Worm (Caenorhabditis elegans): ENCODE data around the gene R05G9R.1.

The R05G9R.1 gene

DNA sequence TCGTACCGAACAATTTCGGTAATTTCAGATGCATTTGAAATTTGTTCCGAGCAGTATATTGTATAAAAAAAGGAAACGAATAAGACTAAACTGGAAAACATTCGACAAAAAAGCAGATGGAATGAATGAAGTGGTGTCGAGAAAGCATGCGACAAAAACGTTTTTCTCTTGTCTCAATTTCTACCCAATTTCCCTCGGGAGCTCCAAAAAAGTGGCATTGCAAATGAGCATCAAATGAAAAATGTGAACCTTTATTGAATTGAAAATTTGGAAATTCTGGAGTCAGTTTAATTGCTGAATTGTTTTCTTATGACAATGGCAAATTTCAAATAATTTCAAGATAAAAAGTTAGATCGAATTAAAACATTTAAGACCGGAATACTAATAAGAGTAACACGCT is 13.7 kb downstream of the R05G9R.1 start, which contains the start of gene R05G9.5:
Gene R05G9.5, minus strand, starts transcription at position 101 of the 400 bp plus-strand sequence.
- TF ChIP-seq ztf-11 (tag; optimal IDR thresholded peaks at IDR 0.05) (no peak), nhr-28 (tag; optimal IDR thresholded peaks at IDR 0.05) (no peak), ceh-83 (GFP tag; optimal IDR thresholded peaks at IDR 0.05) (no peak), unc-120 (tag; optimal IDR thresholded peaks at IDR 0.05; ENCODE audit: poor library complexity, severe bottlenecking) (no peak), nhr-2 (tag; optimal IDR thresholded peaks at IDR 0.05) (no peak), snpc-4 (tag; optimal IDR thresholded peaks at IDR 0.05) (no peak), zip-8 (tag; optimal IDR thresholded peaks at IDR 0.05) (no peak), lsy-2 (tag; optimal IDR thresholded peaks at IDR 0.05) (no peak), ces-1 (GFP tag; optimal IDR thresholded peaks at IDR 0.05) (no peak), mep-1 (tag; optimal IDR thresholded peaks at IDR 0.05) (no peak)

DNA sequence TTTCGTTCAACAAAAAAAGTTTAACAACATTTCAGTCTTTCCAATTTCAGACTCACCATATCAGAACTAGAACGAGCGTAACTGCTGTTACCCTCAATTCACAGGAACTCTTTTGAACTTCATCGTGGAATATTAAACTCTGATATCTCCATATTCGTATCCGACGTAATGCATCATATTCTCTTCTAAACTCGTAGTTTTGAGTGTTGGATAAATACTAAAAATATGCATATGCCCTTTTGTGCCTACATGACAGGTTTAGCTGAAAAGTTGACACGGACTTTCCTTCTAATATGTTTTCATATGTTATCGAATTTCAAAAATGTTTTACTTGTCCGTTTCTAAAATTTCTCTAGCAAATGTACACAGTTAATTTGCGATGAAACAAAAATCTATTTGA is 14.7 kb downstream of the R05G9R.1 start, which contains the start of gene twk-49:
Gene twk-49, minus strand, starts transcription at position 101 of the 400 bp plus-strand sequence.
- no peak for TF ChIP-seq unc-62 (GFP tag; optimal IDR thresholded peaks at IDR 0.05)
- no peak for TF ChIP-seq elt-1 (tag; optimal IDR thresholded peaks at IDR 0.05; ENCODE audit: borderline replicate concordance, insufficient read depth)
- no peak for TF ChIP-seq hlh-1 (tag; optimal IDR thresholded peaks at IDR 0.05)
- TF ChIP-seq tbx-8 (GFP tag; optimal IDR thresholded peaks at IDR 0.05), result no peak

DNA sequence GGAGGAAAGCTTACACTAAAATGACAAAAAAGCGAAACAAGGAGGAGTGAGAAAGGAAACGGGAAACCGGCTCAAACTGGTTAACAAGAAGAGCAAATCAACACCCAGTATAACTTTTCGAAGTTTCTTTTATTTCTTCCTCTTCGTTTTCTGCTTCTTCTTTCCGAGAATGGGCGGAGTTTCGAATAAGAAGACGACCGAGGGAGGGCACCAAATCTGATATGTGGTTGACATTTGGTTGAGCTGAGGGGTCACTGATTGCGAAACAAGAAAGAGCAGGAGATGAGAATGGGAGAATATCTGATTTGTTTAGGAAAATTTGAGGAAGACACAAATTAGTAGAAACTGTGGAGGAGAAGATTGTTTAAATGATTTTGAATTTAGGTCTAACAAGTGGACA is 15.2 kb downstream of the R05G9R.1 start:
- TF ChIP-seq bed-3 (GFP tag; optimal IDR thresholded peaks at IDR 0.05) (no peak), nhr-2 (tag; optimal IDR thresholded peaks at IDR 0.05) (no peak), nhr-12 (tag; optimal IDR thresholded peaks at IDR 0.05) (no peak), cnd-1 (tag; optimal IDR thresholded peaks at IDR 0.05) (no peak), ces-1 (GFP tag; optimal IDR thresholded peaks at IDR 0.05) (peak; percentile 52), elt-3 (tag; optimal IDR thresholded peaks at IDR 0.05) (no peak)

DNA sequence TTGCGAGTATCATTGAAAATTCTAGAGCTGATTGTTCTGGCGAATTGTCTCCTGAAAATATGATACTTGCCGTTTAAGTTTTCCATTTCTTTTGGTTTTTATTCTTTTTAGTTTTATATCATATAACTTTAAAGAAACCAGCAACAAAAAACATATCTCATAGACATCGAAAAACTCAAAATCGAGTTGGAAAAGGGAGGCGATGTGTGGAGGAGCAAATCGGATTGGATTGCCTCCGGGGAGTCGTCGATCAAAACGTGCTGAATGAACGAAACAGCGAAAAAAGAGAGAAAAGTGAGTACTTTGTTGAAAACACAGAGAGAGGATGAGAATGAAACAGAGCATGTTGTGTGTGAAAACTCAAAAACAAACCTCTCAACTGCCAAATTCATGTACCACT is 16.7 kb downstream of the R05G9R.1 start:
- TF ChIP-seq ces-1 (GFP tag; optimal IDR thresholded peaks at IDR 0.05), result peak; percentile 34
- TF ChIP-seq flh-1 (GFP tag; optimal IDR thresholded peaks at IDR 0.05), result no peak
- no peak for TF ChIP-seq sem-2 (GFP tag; optimal IDR thresholded peaks at IDR 0.05)
- TF ChIP-seq pha-4 (tag; optimal IDR thresholded peaks at IDR 0.05), result no peak

DNA sequence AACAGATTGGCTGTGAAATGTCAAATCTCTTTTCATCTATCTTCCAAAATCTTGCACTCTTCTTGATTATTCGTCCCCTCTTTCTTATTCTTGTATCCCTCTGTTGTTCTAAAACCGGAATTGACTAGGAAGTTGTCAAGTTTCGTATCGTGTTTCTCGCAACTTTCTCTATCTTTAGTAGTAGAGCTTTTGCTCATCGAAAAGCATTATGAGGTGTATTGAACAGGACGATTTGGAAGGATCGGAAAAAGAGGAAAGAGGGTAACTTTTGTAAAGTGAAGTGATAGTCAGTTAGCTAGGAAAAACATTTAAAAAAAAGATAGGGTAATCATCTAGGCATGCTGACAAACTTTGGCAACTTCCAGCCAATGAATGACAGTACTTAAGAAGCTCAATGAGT is 17.3 kb downstream of the R05G9R.1 start:
- TF ChIP-seq elt-3 (tag; optimal IDR thresholded peaks at IDR 0.05) (no peak), ceh-43 (GFP tag; optimal IDR thresholded peaks at IDR 0.05) (no peak), drap-1 (GFP tag; optimal IDR thresholded peaks at IDR 0.05) (no peak), snpc-4 (tag; optimal IDR thresholded peaks at IDR 0.05) (no peak), ces-1 (GFP tag; optimal IDR thresholded peaks at IDR 0.05) (no peak), tbx-8 (GFP tag; optimal IDR thresholded peaks at IDR 0.05) (no peak), mep-1 (tag; optimal IDR thresholded peaks at IDR 0.05) (no peak), zip-8 (tag; optimal IDR thresholded peaks at IDR 0.05) (no peak), nhr-28 (tag; optimal IDR thresholded peaks at IDR 0.05) (no peak), lin-32 (GFP tag; optimal IDR thresholded peaks at IDR 0.05) (no peak), mls-2 (tag; optimal IDR thresholded peaks at IDR 0.05) (no peak), hlh-1 (tag; optimal IDR thresholded peaks at IDR 0.05) (no peak), flh-1 (GFP tag; optimal IDR thresholded peaks at IDR 0.05) (no peak), lin-13 (tag; optimal IDR thresholded peaks at IDR 0.05) (no peak), ceh-39 (tag; optimal IDR thresholded peaks at IDR 0.05) (no peak), unc-120 (tag; optimal IDR thresholded peaks at IDR 0.05; ENCODE audit: poor library complexity, severe bottlenecking) (no peak), nhr-2 (tag; optimal IDR thresholded peaks at IDR 0.05) (no peak), ham-2 (GFP tag; optimal IDR thresholded peaks at IDR 0.05) (no peak), ztf-11 (tag; optimal IDR thresholded peaks at IDR 0.05) (no peak)

DNA sequence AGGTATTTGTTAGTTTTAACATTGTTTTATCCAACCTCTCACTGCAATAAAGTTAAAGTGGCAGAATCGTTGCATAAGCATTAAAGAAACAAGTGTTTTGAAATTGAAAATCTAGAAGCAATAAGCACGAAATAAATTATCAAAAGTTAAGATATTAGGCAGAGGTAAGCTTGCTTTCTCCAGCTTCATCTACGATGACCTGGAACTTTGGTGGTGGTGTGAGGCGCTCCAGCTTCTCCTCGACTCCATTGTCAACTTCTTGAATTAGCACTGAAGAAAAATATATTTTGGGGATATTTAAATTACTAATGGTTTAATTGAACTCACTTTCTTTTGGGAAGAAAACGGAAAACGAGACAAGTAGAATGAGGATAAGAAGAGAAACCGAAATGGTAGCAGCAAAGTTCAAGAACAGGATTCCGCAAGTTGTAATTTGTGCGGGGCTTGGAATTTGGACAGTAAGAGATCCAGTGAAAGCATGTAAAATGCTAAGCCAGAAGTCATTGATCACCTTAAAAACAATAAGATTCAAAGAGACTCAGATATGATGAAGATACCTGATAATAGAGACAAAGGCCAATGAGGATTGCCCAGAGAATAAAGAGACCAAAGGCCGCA is 20.0 kb downstream of the R05G9R.1 start:
- TF ChIP-seq unc-62 (GFP tag; optimal IDR thresholded peaks at IDR 0.05) (no peak), ceh-83 (GFP tag; optimal IDR thresholded peaks at IDR 0.05) (no peak), nhr-2 (tag; optimal IDR thresholded peaks at IDR 0.05) (no peak), elt-1 (tag; optimal IDR thresholded peaks at IDR 0.05; ENCODE audit: borderline replicate concordance, insufficient read depth) (no peak), mls-2 (tag; optimal IDR thresholded peaks at IDR 0.05) (no peak), nhr-12 (tag; optimal IDR thresholded peaks at IDR 0.05) (no peak), ztf-11 (tag; optimal IDR thresholded peaks at IDR 0.05) (no peak), lsy-2 (tag; optimal IDR thresholded peaks at IDR 0.05) (no peak), pha-4 (tag; optimal IDR thresholded peaks at IDR 0.05) (no peak), flh-1 (GFP tag; optimal IDR thresholded peaks at IDR 0.05) (no peak), unc-39 (tag; optimal IDR thresholded peaks at IDR 0.05) (no peak)

All from whole organism, mixed stage, embryonic.